Fruit fly (Drosophila melanogaster) whole organism, embryonic: Measurements from ENCODE around the gene Ns1.

Experiments used
- Ada2b ChIP-seq: fragments of 200-800 bp; sonication (Bioruptor generic); IDR thresholded peaks from 2 replicates; pipeline ENCODE4 v1.3.6; 2022; ENCODE audit warnings: missing biosample characterization, missing genetic modification characterization
- CG12391 ChIP-seq: fragments of 200-800 bp; sonication (Bioruptor generic); optimal IDR thresholded peaks from 3 replicates; lab custom pipeline; 2018; ENCODE audit warnings: missing biosample characterization, mild to moderate bottlenecking, missing genetic modification characterization, moderate library complexity
- CG12942 ChIP-seq: fragments of 200-800 bp; sonication (Bioruptor generic); optimal IDR thresholded peaks from 3 replicates; lab custom pipeline; 2016; ENCODE audit warnings: missing biosample characterization, missing genetic modification characterization
- CG14441 ChIP-seq: fragments of 200-800 bp; sonication (Bioruptor generic); IDR thresholded peaks from 2 replicates; pipeline ENCODE4 v1.3.6; 2022; ENCODE audit warnings: missing biosample characterization, missing genetic modification characterization
- CG14710 ChIP-seq: fragments of 200-800 bp; sonication (Bioruptor generic); optimal IDR thresholded peaks from 3 replicates; lab custom pipeline; 2019; ENCODE audit warnings: missing biosample characterization, mild to moderate bottlenecking, missing genetic modification characterization, moderate library complexity
- CG16863 ChIP-seq: fragments of 200-800 bp; sonication (Bioruptor generic); optimal IDR thresholded peaks from 3 replicates; lab custom pipeline; 2016; ENCODE audit warnings: missing biosample characterization, missing genetic modification characterization
- CG17186 ChIP-seq: fragments of 200-800 bp; sonication (Bioruptor generic); optimal IDR thresholded peaks from 3 replicates; lab custom pipeline; 2017; ENCODE audit warnings: missing biosample characterization, missing genetic modification reagents, missing genetic modification characterization
- CG17385 ChIP-seq: fragments of 200-800 bp; sonication (Bioruptor generic); optimal IDR thresholded peaks from 3 replicates; lab custom pipeline; 2018; ENCODE audit warnings: missing biosample characterization, mild to moderate bottlenecking, missing genetic modification characterization
- CG17568 ChIP-seq: fragments of 200-800 bp; sonication (Bioruptor generic); optimal IDR thresholded peaks from 2 replicates; lab custom pipeline; 2018; ENCODE audit warnings: missing biosample characterization, mild to moderate bottlenecking, missing genetic modification characterization, moderate library complexity
- CG18262 ChIP-seq: fragments of 200-800 bp; optimal IDR thresholded peaks from 3 replicates; lab custom pipeline; 2019; ENCODE audit warnings: missing biosample characterization, mild to moderate bottlenecking, missing genetic modification characterization, moderate library complexity
- CG18764 ChIP-seq: fragments of 200-800 bp; sonication (Bioruptor generic); optimal IDR thresholded peaks from 3 replicates; lab custom pipeline; 2016; ENCODE audit warnings: missing biosample characterization, missing genetic modification characterization
- CG2120 ChIP-seq: fragments of 200-800 bp; sonication (Bioruptor generic); optimal IDR thresholded peaks from 3 replicates; lab custom pipeline; 2016; ENCODE audit warnings: missing biosample characterization, missing genetic modification characterization
- CG34376 ChIP-seq: fragments of 200-800 bp; sonication (Bioruptor generic); optimal IDR thresholded peaks from 2 replicates; lab custom pipeline; 2018; ENCODE audit warnings: missing biosample characterization, mild to moderate bottlenecking, missing genetic modification characterization
- CG3995 ChIP-seq: fragments of 200-800 bp; sonication (Bioruptor generic); optimal IDR thresholded peaks from 3 replicates; lab custom pipeline; 2016; ENCODE audit warnings: missing biosample characterization, missing genetic modification characterization
- CG6254 ChIP-seq: fragments of 200-800 bp; sonication (Bioruptor generic); optimal IDR thresholded peaks from 3 replicates; lab custom pipeline; 2017; ENCODE audit warnings: mild to moderate bottlenecking, missing biosample characterization, missing genetic modification reagents, missing genetic modification characterization
- CG7271 ChIP-seq: fragments of 200-800 bp; sonication (Bioruptor generic); optimal IDR thresholded peaks from 2 replicates; lab custom pipeline; 2018; ENCODE audit warnings: missing biosample characterization, mild to moderate bottlenecking, missing genetic modification characterization, moderate library complexity
- CG7987 ChIP-seq: fragments of 200-800 bp; sonication (Bioruptor generic); optimal IDR thresholded peaks from 2 replicates; lab custom pipeline; 2018; ENCODE audit warnings: missing biosample characterization, mild to moderate bottlenecking, missing genetic modification characterization, moderate library complexity
- CG8281 ChIP-seq: fragments of 200-800 bp; sonication (Bioruptor generic); optimal IDR thresholded peaks from 2 replicates; lab custom pipeline; 2018; ENCODE audit warnings: missing biosample characterization, mild to moderate bottlenecking, missing genetic modification characterization, moderate library complexity
- CG8944 ChIP-seq: fragments of 200-800 bp; sonication (Bioruptor generic); optimal IDR thresholded peaks from 3 replicates; lab custom pipeline; 2016; ENCODE audit warnings: missing biosample characterization, missing genetic modification characterization
- CG9797 ChIP-seq: fragments of 200-800 bp; sonication (Bioruptor generic); optimal IDR thresholded peaks from 3 replicates; lab custom pipeline; 2018; ENCODE audit warnings: missing biosample characterization, mild to moderate bottlenecking, missing genetic modification characterization
- Chrac-16 ChIP-seq: fragments of 200-800 bp; sonication (Bioruptor generic); optimal IDR thresholded peaks from 3 replicates; lab custom pipeline; 2016; ENCODE audit warnings: missing biosample characterization, missing genetic modification characterization
- D ChIP-seq, 2 experiments: fragments of 200-800 bp in 1 of 2; fragments of >200 bp in 1 of 2; sonication (Bioruptor generic) in 1 of 2; optimal IDR thresholded peaks; 2 replicates in 1 of 2; 3 replicates in 1 of 2; lab custom pipeline; 2017; ENCODE audit warnings: mild to moderate bottlenecking in 1 of 2, missing biosample characterization in 1 of 2, missing genetic modification characterization in 1 of 2, missing genetic modification reagents in 1 of 2
- Dbx ChIP-seq: fragments of 200-800 bp; sonication (Bioruptor generic); IDR thresholded peaks from 3 replicates; pipeline ENCODE4 v1.3.6; 2022; ENCODE audit warnings: missing biosample characterization, missing genetic modification characterization
- Hr78 ChIP-seq, 2 experiments: fragments of 200-800 bp in 1 of 2; fragments of >200 bp in 1 of 2; sonication (Bioruptor generic) in 1 of 2; optimal IDR thresholded peaks; 2 replicates each; lab custom pipeline; 2017 to 2019; ENCODE audit warnings: missing biosample characterization in 2 of 2, missing genetic modification characterization in 2 of 2, mild to moderate bottlenecking in 1 of 2, moderate library complexity in 1 of 2
- MTF-1 ChIP-seq: fragments of 200-800 bp; sonication (Bioruptor generic); optimal IDR thresholded peaks from 2 replicates; lab custom pipeline; 2018; ENCODE audit warnings: missing biosample characterization, mild to moderate bottlenecking, missing genetic modification characterization, borderline replicate concordance
- Max ChIP-seq: fragments of 200-800 bp; sonication (Bioruptor generic); optimal IDR thresholded peaks from 2 replicates; lab custom pipeline; 2016; ENCODE audit warnings: missing biosample characterization, mild to moderate bottlenecking, missing genetic modification characterization
- Mes4 ChIP-seq: fragments of 200-800 bp; sonication (Bioruptor generic); optimal IDR thresholded peaks from 2 replicates; lab custom pipeline; 2016; ENCODE audit warnings: missing biosample characterization, missing genetic modification characterization
- PHDP ChIP-seq: fragments of 200-800 bp; sonication (Bioruptor generic); optimal IDR thresholded peaks from 3 replicates; lab custom pipeline; 2018; ENCODE audit warnings: missing biosample characterization, mild to moderate bottlenecking, missing genetic modification characterization, moderate library complexity
- Pdp1 ChIP-seq, 2 experiments: fragments of 200-800 bp; sonication (Bioruptor generic); optimal IDR thresholded peaks; 3 replicates each; lab custom pipeline; 2016; ENCODE audit warnings: missing biosample characterization in 2 of 2, missing genetic modification characterization in 2 of 2, mild to moderate bottlenecking in 1 of 2, moderate library complexity in 1 of 2
- Ptx1 ChIP-seq: fragments of 200-800 bp; sonication (Bioruptor generic); IDR thresholded peaks from 2 replicates; pipeline ENCODE4 v1.3.6; 2022; ENCODE audit warnings: missing biosample characterization, missing genetic modification characterization
- Stat92E ChIP-seq, 3 experiments: fragments of >200 bp in 2 of 3; fragments of 200-800 bp in 1 of 3; sonication (Bioruptor generic) in 1 of 3; optimal IDR thresholded peaks; 2 replicates each; lab custom pipeline; 2017 to 2019; ENCODE audit warnings: missing biosample characterization in 3 of 3, missing genetic modification characterization in 3 of 3, mild to moderate bottlenecking in 1 of 3, moderate library complexity in 1 of 3
- Trl ChIP-seq, 3 experiments: fragments of >200 bp in 2 of 3; fragments of 200-800 bp in 1 of 3; sonication (Bioruptor generic) in 1 of 3; optimal IDR thresholded peaks; 2 replicates in 1 of 3; 3 replicates in 2 of 3; lab custom pipeline; 2016 to 2017; ENCODE audit warnings: missing biosample characterization in 1 of 3, missing genetic modification characterization in 1 of 3
- amos ChIP-seq: fragments of 200-800 bp; sonication (Bioruptor generic); IDR thresholded peaks from 2 replicates; pipeline ENCODE4 v1.3.6; 2022; ENCODE audit warnings: missing biosample characterization, missing genetic modification characterization; ENCODE audit not compliant: partially characterized antibody
- chm ChIP-seq: fragments of 200-800 bp; sonication (Bioruptor generic); IDR thresholded peaks from 2 replicates; pipeline ENCODE4 v1.3.6; 2022; ENCODE audit warnings: missing biosample characterization, missing genetic modification characterization
- dysf ChIP-seq: fragments of 200-800 bp; sonication (Bioruptor generic); IDR thresholded peaks from 3 replicates; pipeline ENCODE4 v1.3.6; 2022; ENCODE audit warnings: missing biosample characterization, missing genetic modification characterization
- fru ChIP-seq: fragments of >200 bp; optimal IDR thresholded peaks from 2 replicates; lab custom pipeline; 2017
- gcm ChIP-seq: fragments of 200-800 bp; sonication (Bioruptor generic); optimal IDR thresholded peaks from 2 replicates; lab custom pipeline; 2019; ENCODE audit warnings: missing biosample characterization, mild to moderate bottlenecking, missing genetic modification characterization, moderate library complexity
- lilli ChIP-seq: fragments of 200-800 bp; sonication (Bioruptor generic); optimal IDR thresholded peaks from 3 replicates; lab custom pipeline; 2016; ENCODE audit warnings: missing biosample characterization, missing genetic modification characterization
- mld ChIP-seq: fragments of 200-800 bp; sonication (Bioruptor generic); IDR thresholded peaks from 3 replicates; pipeline ENCODE4 v1.3.6; 2022; ENCODE audit warnings: missing biosample characterization, missing genetic modification characterization; ENCODE audit not compliant: partially characterized antibody
- nom ChIP-seq: fragments of 200-800 bp; sonication (Bioruptor generic); optimal IDR thresholded peaks from 2 replicates; lab custom pipeline; 2017; ENCODE audit warnings: missing biosample characterization, missing genetic modification characterization, mild to moderate bottlenecking, moderate library complexity, missing genetic modification reagents
- org-1 ChIP-seq: fragments of 200-800 bp; sonication (Bioruptor generic); optimal IDR thresholded peaks from 2 replicates; lab custom pipeline; 2017; ENCODE audit warnings: missing biosample characterization, missing genetic modification characterization
- phol ChIP-seq: fragments of 200-800 bp; sonication (Bioruptor generic); optimal IDR thresholded peaks from 3 replicates; lab custom pipeline; 2018; ENCODE audit warnings: missing biosample characterization, mild to moderate bottlenecking, missing genetic modification characterization, moderate library complexity
- row ChIP-seq: fragments of 200-800 bp; sonication (Bioruptor generic); IDR thresholded peaks from 3 replicates; pipeline ENCODE4 v1.3.6; 2022; ENCODE audit warnings: missing biosample characterization, missing genetic modification characterization
- sna ChIP-seq: fragments of 200-800 bp; sonication (Bioruptor generic); IDR thresholded peaks from 2 replicates; pipeline ENCODE4 v1.3.6; 2022; ENCODE audit warnings: missing biosample characterization, missing genetic modification characterization; ENCODE audit not compliant: partially characterized antibody
- so ChIP-seq: fragments of 200-800 bp; sonication (Bioruptor generic); IDR thresholded peaks from 3 replicates; pipeline ENCODE4 v1.3.6; 2022; ENCODE audit warnings: missing biosample characterization, missing genetic modification characterization
- tna ChIP-seq: fragments of 200-800 bp; sonication (Bioruptor generic); IDR thresholded peaks from 2 replicates; pipeline ENCODE4 v1.3.6; 2022; ENCODE audit warnings: missing biosample characterization, missing genetic modification characterization; ENCODE audit not compliant: partially characterized antibody
- wek ChIP-seq: fragments of 200-800 bp; sonication (Bioruptor generic); optimal IDR thresholded peaks from 3 replicates; lab custom pipeline; 2018; ENCODE audit warnings: missing biosample characterization, mild to moderate bottlenecking, missing genetic modification characterization, moderate library complexity

The Ns1 gene

dm6 chr3R:17053415-17054177 is 18.9 kb downstream of the Ns1 start, which contains the start of gene Dad (continued):
- TF ChIP-seq CG7987 (GFP tag; lab: Kevin White, UChicago) = peak; percentile 67
- peak; percentile 10 for TF ChIP-seq CG6254 (GFP tag; lab: Kevin White, UChicago)
- no peak for TF ChIP-seq fru (lab: Kevin White, UChicago)
- TF ChIP-seq row (GFP tag; lab: Robert Waterston, UW) = no peak
- no peak for TF ChIP-seq CG17186 (GFP tag; lab: Kevin White, UChicago)
- TF ChIP-seq wek = peak; percentile 31
- TF ChIP-seq nom (GFP tag; lab: Kevin White, UChicago) = peak; percentile 69
- TF ChIP-seq CG12391 = no peak
- TF ChIP-seq lilli = peak; percentile 17
- TF ChIP-seq CG7271 (tag; lab: Kevin White, UChicago) = no peak
- TF ChIP-seq Hr78 (GFP tag; optimal IDR thresholded peaks at IDR 0.05; lab: Kevin White, UChicago) = no peak
- TF ChIP-seq Trl (optimal IDR thresholded peaks at IDR 0.05; lab: Kevin White, UChicago) = peak; percentile 99 to 100
- peak; percentile 77 for TF ChIP-seq Trl (GFP tag; optimal IDR thresholded peaks at IDR 0.05; lab: Kevin White, UChicago)
- TF ChIP-seq Chrac-16 (GFP tag; lab: Kevin White, UChicago) = no peak
- no peak for TF ChIP-seq Ada2b (GFP tag; lab: Robert Waterston, UW)
- TF ChIP-seq CG18262 (tag; lab: Kevin White, UChicago) = peak; percentile 8
- TF ChIP-seq D (optimal IDR thresholded peaks at IDR 0.05; lab: Kevin White, UChicago) = no peak
- no peak for TF ChIP-seq D (GFP tag; optimal IDR thresholded peaks at IDR 0.05; lab: Kevin White, UChicago)
- TF ChIP-seq Pdp1 (GFP tag; optimal IDR thresholded peaks at IDR 0.05; lab: Kevin White, UChicago) = no peak
- TF ChIP-seq CG17385 = peak; percentile 32
- TF ChIP-seq CG8944 (GFP tag; lab: Kevin White, UChicago) = no peak
- no peak for TF ChIP-seq Mes4
- TF ChIP-seq MTF-1 (GFP tag; lab: Kevin White, UChicago) = peak; percentile 67
- no peak for TF ChIP-seq org-1 (GFP tag; lab: Kevin White, UChicago)
- no peak for TF ChIP-seq CG14710
- TF ChIP-seq sna (GFP tag; lab: Robert Waterston, UW) = 0 out of 2 replicates have a peak, but pooled peaks have one; percentile 24
- peak; percentile 51 for TF ChIP-seq CG34376
- TF ChIP-seq CG2120 (GFP tag; lab: Kevin White, UChicago) = peak; percentile 18
- TF ChIP-seq so = 0 out of 3 replicates have a peak, but pooled peaks have one; percentile 13
- TF ChIP-seq phol = no peak
- TF ChIP-seq CG3995 (GFP tag; lab: Kevin White, UChicago) = no peak
- TF ChIP-seq Max (GFP tag; lab: Kevin White, UChicago) = no peak
- TF ChIP-seq Stat92E (GFP tag; optimal IDR thresholded peaks at IDR 0.05; lab: Kevin White, UChicago) = peak in 1 of 3 experiments; percentile 52
- TF ChIP-seq chm (GFP tag; lab: Robert Waterston, UW) = peak; percentile 83
- TF ChIP-seq CG18764 (GFP tag; lab: Kevin White, UChicago) = no peak
- TF ChIP-seq Dbx (GFP tag; lab: Robert Waterston, UW) = no peak
- no peak for TF ChIP-seq gcm
- peak; percentile 32 for TF ChIP-seq CG8281 (tag; lab: Kevin White, UChicago)
- TF ChIP-seq Ptx1 (GFP tag; lab: Robert Waterston, UW) = no peak
- TF ChIP-seq CG12942 (GFP tag; lab: Kevin White, UChicago) = no peak
- no peak for TF ChIP-seq dysf (GFP tag; lab: Robert Waterston, UW)
- no peak for TF ChIP-seq CG16863 (GFP tag; lab: Kevin White, UChicago)
- TF ChIP-seq CG14441 (GFP tag; lab: Robert Waterston, UW) = no peak
- peak; percentile 58 for TF ChIP-seq CG17568 (GFP tag; lab: Kevin White, UChicago)
- no peak for TF ChIP-seq tna (GFP tag; lab: Robert Waterston, UW)
- TF ChIP-seq CG9797 = no peak
- peak; percentile 28 for TF ChIP-seq PHDP (tag; lab: Kevin White, UChicago)
- TF ChIP-seq mld (GFP tag; lab: Robert Waterston, UW) = no peak
- TF ChIP-seq amos (GFP tag; lab: Robert Waterston, UW) = peak; percentile 15; the same call in 1 of the 2 replicates
